Worm (Caenorhabditis elegans) whole organism, young adult: ENCODE data around the gene M03A1.3.

Experiments
- B0261.1 ChIP-seq: sonication (generic microtip); optimal IDR thresholded peaks from 2 replicates; lab custom pipeline; 2016; ENCODE audit warnings: mild to moderate bottlenecking, missing genetic modification characterization, moderate library complexity, missing compliant biosample characterization
- B0336.3 ChIP-seq: fragments of 200-800 bp; sonication (Bioruptor generic); IDR thresholded peaks from 2 replicates; pipeline ENCODE4 v1.3.6; 2022; ENCODE audit warnings: missing genetic modification characterization, missing compliant biosample characterization
- D2030.7 ChIP-seq: fragments of 200-800 bp; sonication (Bioruptor generic); IDR thresholded peaks from 2 replicates; pipeline ENCODE4 v1.3.6; 2022; ENCODE audit warnings: missing genetic modification reagents, missing genetic modification characterization, missing compliant biosample characterization
- F10E7.11 ChIP-seq: sonication (generic microtip); optimal IDR thresholded peaks from 2 replicates; lab custom pipeline; 2017; ENCODE audit warnings: mild to moderate bottlenecking, missing genetic modification characterization, moderate library complexity, missing compliant biosample characterization
- F33H1.4 ChIP-seq: fragments of 200-800 bp; sonication (Bioruptor generic); IDR thresholded peaks from 2 replicates; pipeline ENCODE4 v1.3.6; 2022; ENCODE audit warnings: missing genetic modification reagents, missing genetic modification characterization, missing compliant biosample characterization
- F57C9.4 ChIP-seq: sonication (generic microtip); optimal IDR thresholded peaks from 2 replicates; lab custom pipeline; 2017; ENCODE audit warnings: mild to moderate bottlenecking, missing genetic modification characterization, missing compliant biosample characterization
- Y56A3A.18 ChIP-seq: fragments of 200-800 bp; sonication (Bioruptor generic); IDR thresholded peaks from 2 replicates; pipeline ENCODE4 v1.3.6; 2022; ENCODE audit warnings: missing genetic modification reagents, missing genetic modification characterization, missing compliant biosample characterization
- akir-1 ChIP-seq: fragments of 200-800 bp; sonication (Bioruptor generic); optimal IDR thresholded peaks from 2 replicates; lab custom pipeline; 2018; ENCODE audit warnings: mild to moderate bottlenecking, missing genetic modification characterization, moderate library complexity, missing compliant biosample characterization
- ama-1 ChIP-seq, 3 experiments: fragments of 150-350 bp in 1 of 3; sonication (generic microtip) in 2 of 3; optimal IDR thresholded peaks; 2 replicates each; lab custom pipeline; 2014 to 2018; ENCODE audit warnings: missing biosample characterization in 2 of 3, missing genetic modification characterization in 2 of 3, missing genetic modification reagents in 2 of 3
- attf-5 ChIP-seq: fragments of 200-800 bp; sonication (Bioruptor generic); optimal IDR thresholded peaks from 2 replicates; lab custom pipeline; 2018; ENCODE audit warnings: mild to moderate bottlenecking, missing genetic modification characterization, missing compliant biosample characterization
- attf-6 ChIP-seq: fragments of 200-800 bp; sonication (Bioruptor generic); IDR thresholded peaks from 2 replicates; pipeline ENCODE4 v1.3.6; 2022; ENCODE audit warnings: missing genetic modification reagents, missing genetic modification characterization, missing compliant biosample characterization
- cebp-1 ChIP-seq, 2 experiments: fragments of 200-800 bp in 1 of 2; sonication (Bioruptor generic) in 1 of 2; sonication (generic microtip) in 1 of 2; IDR thresholded peaks in 1 of 2; optimal IDR thresholded peaks in 1 of 2; 2 replicates each; pipeline versions ENCODE4 v1.3.6 to Lab custom; 2017 to 2022; ENCODE audit warnings: missing compliant biosample characterization in 2 of 2, missing genetic modification characterization in 2 of 2, mild to moderate bottlenecking in 1 of 2, missing genetic modification reagents in 1 of 2, moderate library complexity in 1 of 2
- ceh-100 ChIP-seq: fragments of 200-800 bp; sonication (Bioruptor generic); IDR thresholded peaks from 2 replicates; pipeline ENCODE4 v1.3.6; 2022; ENCODE audit warnings: missing genetic modification reagents, missing genetic modification characterization, missing compliant biosample characterization
- ceh-91 ChIP-seq: fragments of 200-800 bp; sonication (Bioruptor generic); IDR thresholded peaks from 2 replicates; pipeline ENCODE4 v1.3.6; 2022; ENCODE audit warnings: missing genetic modification reagents, missing genetic modification characterization, missing compliant biosample characterization
- die-1 ChIP-seq: sonication (generic microtip); optimal IDR thresholded peaks from 2 replicates; lab custom pipeline; 2016; ENCODE audit warnings: missing genotype, mild to moderate bottlenecking, missing genetic modification characterization, missing compliant biosample characterization
- dox-1 ChIP-seq: fragments of 200-800 bp; sonication (Bioruptor generic); IDR thresholded peaks from 2 replicates; pipeline ENCODE4 v1.3.6; 2022; ENCODE audit warnings: missing genetic modification reagents, missing genetic modification characterization, missing compliant biosample characterization
- egl-44 ChIP-seq: fragments of 200-800 bp; sonication (Bioruptor generic); IDR thresholded peaks from 2 replicates; pipeline ENCODE4 v1.3.6; 2022; ENCODE audit warnings: missing genetic modification reagents, missing genetic modification characterization, missing compliant biosample characterization
- ekl-4 ChIP-seq: fragments of 200-800 bp; sonication (Bioruptor generic); IDR thresholded peaks from 2 replicates; pipeline ENCODE4 v1.3.6; 2022; ENCODE audit warnings: missing genetic modification reagents, missing genetic modification characterization, missing compliant biosample characterization
- ets-4 ChIP-seq: fragments of 200-800 bp; sonication (Bioruptor generic); optimal IDR thresholded peaks from 2 replicates; lab custom pipeline; 2018; ENCODE audit warnings: mild to moderate bottlenecking, missing genetic modification characterization, missing compliant biosample characterization
- fkh-3 ChIP-seq: sonication (generic microtip); optimal IDR thresholded peaks from 2 replicates; lab custom pipeline; 2016; ENCODE audit warnings: mild to moderate bottlenecking, missing genetic modification characterization, missing compliant biosample characterization
- let-607 ChIP-seq, 2 experiments: fragments of 200-800 bp in 1 of 2; sonication (Bioruptor generic) in 1 of 2; sonication (generic microtip) in 1 of 2; optimal IDR thresholded peaks; 2 replicates each; lab custom pipeline; 2016 to 2018; ENCODE audit warnings: mild to moderate bottlenecking in 2 of 2, missing compliant biosample characterization in 2 of 2, missing genetic modification characterization in 2 of 2, moderate library complexity in 2 of 2, missing genotype in 1 of 2
- lin-26 ChIP-seq: fragments of 200-800 bp; sonication (Bioruptor generic); IDR thresholded peaks from 2 replicates; pipeline ENCODE4 v1.3.6; 2022; ENCODE audit warnings: missing genetic modification reagents, missing genetic modification characterization, missing compliant biosample characterization
- lin-54 ChIP-seq: fragments of 200-800 bp; sonication (Bioruptor generic); optimal IDR thresholded peaks from 2 replicates; lab custom pipeline; 2018; ENCODE audit warnings: mild to moderate bottlenecking, missing genetic modification characterization, missing compliant biosample characterization
- lsl-1 ChIP-seq: fragments of 200-800 bp; sonication (Bioruptor generic); optimal IDR thresholded peaks from 2 replicates; lab custom pipeline; 2018; ENCODE audit warnings: mild to moderate bottlenecking, missing genetic modification characterization, moderate library complexity, missing compliant biosample characterization
- lsy-27 ChIP-seq: sonication (generic microtip); optimal IDR thresholded peaks from 2 replicates; lab custom pipeline; 2017; ENCODE audit warnings: missing genetic modification characterization, mild to moderate bottlenecking, missing compliant biosample characterization, antibody characterized with exemption, missing genotype, borderline replicate concordance; ENCODE audit not compliant: insufficient read depth
- madf-3 ChIP-seq: fragments of 200-800 bp; sonication (Bioruptor generic); IDR thresholded peaks from 2 replicates; pipeline ENCODE4 v1.3.6; 2022; ENCODE audit warnings: missing genetic modification reagents, missing genetic modification characterization, missing compliant biosample characterization
- madf-6 ChIP-seq: fragments of 200-800 bp; sonication (Bioruptor generic); IDR thresholded peaks from 2 replicates; pipeline ENCODE4 v1.3.6; 2022; ENCODE audit warnings: missing genetic modification reagents, missing genetic modification characterization, missing compliant biosample characterization
- mcd-1 ChIP-seq: fragments of 200-800 bp; sonication (Bioruptor generic); IDR thresholded peaks from 2 replicates; pipeline ENCODE4 v1.3.6; 2022; ENCODE audit warnings: missing genetic modification reagents, missing genetic modification characterization, missing compliant biosample characterization
- nfyb-1 ChIP-seq: fragments of 200-800 bp; sonication (Bioruptor generic); IDR thresholded peaks from 2 replicates; pipeline ENCODE4 v1.3.6; 2022; ENCODE audit warnings: missing genetic modification reagents, missing genetic modification characterization, missing compliant biosample characterization
- nhr-80 ChIP-seq: sonication (generic microtip); optimal IDR thresholded peaks from 2 replicates; lab custom pipeline; 2016; ENCODE audit warnings: missing genetic modification characterization, missing compliant biosample characterization
- nhr-90 ChIP-seq: sonication (generic microtip); optimal IDR thresholded peaks from 2 replicates; lab custom pipeline; 2016; ENCODE audit warnings: missing genotype, mild to moderate bottlenecking, missing genetic modification characterization, missing compliant biosample characterization
- repo-1 ChIP-seq: sonication (generic microtip); optimal IDR thresholded peaks from 2 replicates; lab custom pipeline; 2017; ENCODE audit warnings: mild to moderate bottlenecking, missing genetic modification characterization, missing compliant biosample characterization
- rpc-1 ChIP-seq, 2 experiments: fragments of 150-350 bp in 1 of 2; sonication (generic microtip) in 1 of 2; optimal IDR thresholded peaks; 2 replicates each; lab custom pipeline; 2014 to 2018; ENCODE audit warnings: missing biosample characterization in 1 of 2, missing genetic modification characterization in 1 of 2, missing genetic modification reagents in 1 of 2, missing genotype in 1 of 2
- snpc-1.1 ChIP-seq: sonication (generic microtip); optimal IDR thresholded peaks from 2 replicates; lab custom pipeline; 2017; ENCODE audit warnings: missing genetic modification characterization, mild to moderate bottlenecking, missing compliant biosample characterization, antibody characterized with exemption, moderate library complexity, missing genotype, missing genetic modification reagents; ENCODE audit not compliant: insufficient read depth
- snpc-1.3 ChIP-seq: sonication (generic microtip); optimal IDR thresholded peaks from 2 replicates; lab custom pipeline; 2017; ENCODE audit warnings: missing genetic modification characterization, mild to moderate bottlenecking, missing compliant biosample characterization, antibody characterized with exemption, moderate library complexity, missing genotype, missing genetic modification reagents; ENCODE audit not compliant: insufficient read depth
- snpc-3.4 ChIP-seq: sonication (generic microtip); optimal IDR thresholded peaks from 2 replicates; lab custom pipeline; 2017; ENCODE audit warnings: missing genetic modification characterization, mild to moderate bottlenecking, missing compliant biosample characterization, antibody characterized with exemption, moderate library complexity, missing genotype, missing genetic modification reagents
- somi-1 ChIP-seq: fragments of 200-800 bp; sonication (Bioruptor generic); optimal IDR thresholded peaks from 2 replicates; lab custom pipeline; 2018; ENCODE audit warnings: mild to moderate bottlenecking, missing genetic modification characterization, missing compliant biosample characterization
- tbp1 ChIP-seq: fragments of 200-800 bp; sonication (Bioruptor generic); optimal IDR thresholded peaks from 2 replicates; lab custom pipeline; 2018; ENCODE audit warnings: mild to moderate bottlenecking, missing genetic modification characterization, missing compliant biosample characterization
- unc-130 ChIP-seq: sonication (generic microtip); optimal IDR thresholded peaks from 2 replicates; lab custom pipeline; 2016; ENCODE audit warnings: missing genetic modification reagents, missing genetic modification characterization, missing compliant biosample characterization
- xnd-1 ChIP-seq: sonication (generic microtip); optimal IDR thresholded peaks from 2 replicates; lab custom pipeline; 2016; ENCODE audit warnings: missing genotype, missing genetic modification reagents, missing genetic modification characterization, missing compliant biosample characterization
- ztf-18 ChIP-seq: sonication (generic microtip); optimal IDR thresholded peaks from 2 replicates; lab custom pipeline; 2016; ENCODE audit warnings: missing genotype, mild to moderate bottlenecking, missing genetic modification characterization, missing compliant biosample characterization
- ztf-28 ChIP-seq: fragments of 200-800 bp; sonication (Bioruptor generic); IDR thresholded peaks from 2 replicates; pipeline ENCODE4 v1.3.6; 2022; ENCODE audit warnings: missing genetic modification reagents, missing genetic modification characterization, missing compliant biosample characterization

The M03A1.3 gene

DNA sequence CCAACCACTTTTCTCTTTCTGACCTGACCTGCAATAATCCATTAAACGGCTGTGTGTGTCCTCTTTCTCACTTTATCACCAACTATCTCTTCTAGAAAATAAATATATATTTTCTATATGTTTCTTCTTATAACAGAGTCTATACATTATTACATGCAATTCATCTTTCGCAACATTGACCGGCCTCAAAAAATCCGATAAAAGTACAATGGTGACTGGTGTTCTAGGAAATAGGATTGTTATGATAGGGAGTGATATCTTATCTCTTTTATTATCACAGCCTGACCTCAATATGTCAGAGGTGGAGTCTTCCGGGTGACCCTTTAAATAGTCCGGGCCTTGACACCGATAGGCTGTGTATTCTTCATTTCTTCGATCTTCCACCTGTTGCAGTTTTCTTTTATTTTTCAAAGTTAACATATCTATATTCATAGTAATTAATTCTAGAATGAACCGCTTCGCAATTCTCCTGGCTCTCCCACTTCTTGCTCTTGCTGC is 5.0 kb downstream of the M03A1.3 start, which contains the start of gene dao-2:
Gene dao-2, plus strand, starts transcription at position 448 of the 498 bp plus-strand sequence.
- TF ChIP-seq let-607 (tag; optimal IDR thresholded peaks at IDR 0.05; lab: Kevin White, UChicago) (no peak), ztf-18 (tag; lab: Kevin White, UChicago) (no peak), B0336.3 (no peak), somi-1 (GFP tag; lab: Kevin White, UChicago) (no peak), ets-4 (GFP tag; lab: Kevin White, UChicago) (no peak), attf-6 (GFP tag; lab: Robert Waterston, UW) (no peak), mcd-1 (GFP tag; lab: Robert Waterston, UW) (no peak), F10E7.11 (tag; lab: Kevin White, UChicago) (no peak), akir-1 (GFP tag; lab: Kevin White, UChicago) (no peak), snpc-1.1 (tag; lab: Kevin White, UChicago) (no peak)

DNA sequence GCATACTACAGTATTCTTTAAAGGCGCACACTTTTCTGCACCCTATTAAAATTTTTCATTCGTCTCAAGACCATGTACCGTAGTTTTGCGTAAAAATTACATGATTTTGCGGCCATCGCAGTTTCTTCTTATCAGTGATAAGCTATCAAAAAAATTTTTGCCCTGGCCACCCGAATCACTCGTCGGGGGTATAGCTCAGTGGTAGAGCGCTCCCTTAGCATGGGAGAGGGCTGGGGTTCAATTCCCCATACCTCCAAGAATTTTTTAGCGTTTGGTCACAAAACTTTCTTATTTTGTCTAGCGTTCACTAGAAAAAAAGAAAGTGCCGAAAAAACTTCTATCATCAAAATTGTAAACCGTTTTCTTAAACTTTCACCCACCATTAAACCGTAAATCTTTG is 7.6 kb downstream of the M03A1.3 start:
- TF ChIP-seq F33H1.4 (GFP tag; lab: Robert Waterston, UW) (peak; percentile 45), lin-26 (peak; percentile 77), egl-44 (GFP tag; lab: Robert Waterston, UW) (0 out of 2 replicates have a peak, but pooled peaks have one; percentile 22), madf-6 (GFP tag; lab: Robert Waterston, UW) (peak; percentile 42; the same call in 1 of the 2 replicates), madf-3 (no peak), ztf-28 (GFP tag; lab: Robert Waterston, UW) (no peak), fkh-3 (tag; lab: Kevin White, UChicago) (no peak), lin-54 (no peak), attf-6 (GFP tag; lab: Robert Waterston, UW) (no peak), lsl-1 (GFP tag; lab: Kevin White, UChicago) (peak; percentile 58), lsy-27 (no peak), cebp-1 (GFP tag; IDR thresholded peaks at IDR 0.05; lab: Robert Waterston, UW) (no peak), cebp-1 (tag; optimal IDR thresholded peaks at IDR 0.05; lab: Kevin White, UChicago) (no peak), xnd-1 (tag; lab: Kevin White, UChicago) (peak; percentile 17), F10E7.11 (tag; lab: Kevin White, UChicago) (no peak), B0261.1 (tag; lab: Kevin White, UChicago) (peak; percentile 73), nhr-80 (tag; lab: Kevin White, UChicago) (peak; percentile 36), ceh-100 (GFP tag; lab: Robert Waterston, UW) (0 out of 2 replicates have a peak, but pooled peaks have one; percentile 18), F57C9.4 (no peak), nhr-90 (peak; percentile 46), attf-5 (GFP tag; lab: Kevin White, UChicago) (peak; percentile 7), die-1 (tag; lab: Kevin White, UChicago) (peak; percentile 67), snpc-1.3 (peak; percentile 16), ztf-18 (tag; lab: Kevin White, UChicago) (peak; percentile 25), ekl-4 (GFP tag; lab: Robert Waterston, UW) (no peak), dox-1 (GFP tag; lab: Robert Waterston, UW) (peak; percentile 25; the same call in 1 of the 2 replicates), D2030.7 (peak; percentile 17; the same call in 1 of the 2 replicates), ama-1 (optimal IDR thresholded peaks at IDR 0.05; lab: Kevin White, UChicago) (no peak), ama-1 (GFP tag; optimal IDR thresholded peaks at IDR 0.05; lab: Kevin White, UChicago) (peak in 1 of 2 experiments; percentile 12), B0336.3 (0 out of 2 replicates have a peak, but pooled peaks have one; percentile 22), unc-130 (GFP tag; lab: Kevin White, UChicago) (no peak), rpc-1 (optimal IDR thresholded peaks at IDR 0.05; lab: Kevin White, UChicago) (peak; percentile 55), rpc-1 (tag; optimal IDR thresholded peaks at IDR 0.05; lab: Kevin White, UChicago) (peak; percentile 82), snpc-3.4 (tag; lab: Kevin White, UChicago) (peak; percentile 51), ceh-91 (GFP tag; lab: Robert Waterston, UW) (0 out of 2 replicates have a peak, but pooled peaks have one; percentile 27), Y56A3A.18 (GFP tag; lab: Robert Waterston, UW) (peak; percentile 33; the same call in 1 of the 2 replicates), repo-1 (tag; lab: Kevin White, UChicago) (peak; percentile 23), tbp1 (GFP tag; lab: Kevin White, UChicago) (peak; percentile 87), nfyb-1 (GFP tag; lab: Robert Waterston, UW) (peak; percentile 59; the same call in 1 of the 2 replicates)
